Worm (Caenorhabditis elegans) whole organism, midembryonic: ENCODE measurements around the gene C50C3.19.

Experiments used
- T22C8.4 ChIP-seq: fragments of 200-800 bp; sonication (Bioruptor generic); IDR thresholded peaks from 2 replicates; pipeline ENCODE4 v1.3.6; 2022; ENCODE audit warnings: missing genetic modification characterization, missing compliant biosample characterization
- cog-1 ChIP-seq: sonication (generic microtip); optimal IDR thresholded peaks from 2 replicates; lab custom pipeline; 2016; ENCODE audit warnings: missing genetic modification characterization, missing compliant biosample characterization
- flt-1 ChIP-seq: fragments of 200-800 bp; sonication (Bioruptor generic); IDR thresholded peaks from 2 replicates; pipeline ENCODE4 v1.3.6; 2022; ENCODE audit warnings: missing genetic modification characterization, missing compliant biosample characterization
- klf-2 ChIP-seq: fragments of 200-800 bp; sonication (Bioruptor generic); conservative IDR thresholded peaks from 2 replicates; pipeline ENCODE4 v1.3.6; 2022; ENCODE audit warnings: missing genetic modification reagents, missing genetic modification characterization, missing compliant biosample characterization
- med-1 ChIP-seq: sonication (generic microtip); optimal IDR thresholded peaks from 2 replicates; lab custom pipeline; 2017; ENCODE audit warnings: missing genetic modification characterization, mild to moderate bottlenecking, missing compliant biosample characterization, antibody characterized with exemption, missing genetic modification reagents; ENCODE audit not compliant: insufficient read depth
- ref-1 ChIP-seq: fragments of 200-800 bp; sonication (Bioruptor generic); conservative IDR thresholded peaks from 2 replicates; pipeline ENCODE4 v1.3.6; 2022; ENCODE audit warnings: missing genetic modification reagents, missing genetic modification characterization, missing compliant biosample characterization
- tab-1 ChIP-seq: fragments of 200-800 bp; sonication (Bioruptor generic); IDR thresholded peaks from 2 replicates; pipeline ENCODE4 v1.3.6; 2022; ENCODE audit warnings: missing genetic modification characterization, missing compliant biosample characterization
- ztf-23 ChIP-seq: fragments of 200-800 bp; sonication (Bioruptor generic); IDR thresholded peaks from 2 replicates; pipeline ENCODE4 v1.3.6; 2022; ENCODE audit warnings: missing genetic modification reagents, missing genetic modification characterization, missing compliant biosample characterization
- ztf-29 ChIP-seq: fragments of 200-800 bp; sonication (Bioruptor generic); IDR thresholded peaks from 2 replicates; pipeline ENCODE4 v1.3.6; 2022; ENCODE audit warnings: missing genetic modification reagents, missing genetic modification characterization, missing compliant biosample characterization

DNA sequence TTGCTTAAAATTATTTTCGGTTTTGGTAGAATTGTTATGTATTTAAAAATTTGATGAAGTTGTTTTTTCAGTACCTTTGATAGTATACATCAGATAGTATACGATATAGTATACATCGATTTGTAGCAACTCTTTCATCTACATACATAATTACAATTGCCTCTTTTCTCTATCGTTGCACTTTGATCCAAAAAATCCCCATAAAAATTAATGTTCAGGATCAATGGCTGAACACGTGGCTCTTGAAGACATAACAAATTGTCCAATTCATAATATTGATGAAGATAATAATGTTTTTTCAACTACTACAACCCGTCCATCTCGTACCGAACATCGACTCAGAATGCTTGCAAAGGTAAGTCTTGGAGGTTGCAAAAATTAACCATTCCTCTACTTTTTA is 41.9 kb upstream of the C50C3.19 start, which contains the start of gene D2007.2:
- no peak for TF ChIP-seq klf-2 (GFP tag; lab: Robert Waterston, UW)
- no peak for TF ChIP-seq med-1
- no peak for TF ChIP-seq T22C8.4 (GFP tag; lab: Robert Waterston, UW)
- TF ChIP-seq cog-1 (tag; lab: Kevin White, UChicago): no peak
- TF ChIP-seq flt-1 (GFP tag; lab: Robert Waterston, UW): no peak
- TF ChIP-seq ztf-29: no peak
- no peak for TF ChIP-seq tab-1 (GFP tag; lab: Robert Waterston, UW)
- TF ChIP-seq ztf-23 (GFP tag; lab: Robert Waterston, UW): no peak
- no peak for TF ChIP-seq ref-1
